Worm (Caenorhabditis elegans): ENCODE data around the gene rrp-8.

rrp-8 gene

ce11 chrIV:426597-426996, 30.3 kb downstream of the rrp-8 start:
- TF ChIP-seq eor-1 (tag; optimal IDR thresholded peaks at IDR 0.05) (no peak), nhr-237 (tag; optimal IDR thresholded peaks at IDR 0.05) (no peak), nhr-23 (tag; optimal IDR thresholded peaks at IDR 0.05) (no peak), nhr-12 (tag; optimal IDR thresholded peaks at IDR 0.05) (no peak), pha-4 (tag; optimal IDR thresholded peaks at IDR 0.05) (no peak), nhr-25 (tag; optimal IDR thresholded peaks at IDR 0.05) (no peak)

- TF ChIP-seq elt-2 (tag; optimal IDR thresholded peaks at IDR 0.05) (no peak), hmg-11 (tag; optimal IDR thresholded peaks at IDR 0.05) (no peak), nfya-1 (tag; optimal IDR thresholded peaks at IDR 0.05; ENCODE audit: insufficient read depth) (peak; percentile 28)
Measured at ce11 chrIV:427100-427908, 31.0 kb downstream of the rrp-8 start.

ce11 chrIV:428869-429268, 32.5 kb downstream of the rrp-8 start, which contains the start of gene Y66H1A.5:
Y66H1A.5 (minus strand) TSS chrIV:429133.
- TF ChIP-seq nhr-43 (tag; optimal IDR thresholded peaks at IDR 0.05; ENCODE audit: poor library complexity, severe bottlenecking): no peak
- TF ChIP-seq tbx-2 (tag; optimal IDR thresholded peaks at IDR 0.05): no peak
- TF ChIP-seq nhr-237 (tag; optimal IDR thresholded peaks at IDR 0.05): no peak
- TF ChIP-seq elt-2 (tag; optimal IDR thresholded peaks at IDR 0.05): peak; percentile 74
- no peak for TF ChIP-seq hmg-11 (tag; optimal IDR thresholded peaks at IDR 0.05)
- TF ChIP-seq pqm-1 (tag; optimal IDR thresholded peaks at IDR 0.05): peak; percentile 48
- peak; percentile 26 for TF ChIP-seq pha-4 (tag; optimal IDR thresholded peaks at IDR 0.05)
- no peak for TF ChIP-seq ztf-4 (tag; optimal IDR thresholded peaks at IDR 0.05)
- no peak for TF ChIP-seq nfya-1 (tag; optimal IDR thresholded peaks at IDR 0.05; ENCODE audit: insufficient read depth)

ce11 chrIV:438384-438783, 42.0 kb downstream of the rrp-8 start:
- TF ChIP-seq elt-1 (tag; optimal IDR thresholded peaks at IDR 0.05) (no peak), elt-3 (tag; optimal IDR thresholded peaks at IDR 0.05) (no peak), nhr-28 (tag; optimal IDR thresholded peaks at IDR 0.05) (no peak), ZK546.5 (tag; optimal IDR thresholded peaks at IDR 0.05) (no peak), lin-15B (tag; optimal IDR thresholded peaks at IDR 0.05) (no peak), ceh-28 (tag; optimal IDR thresholded peaks at IDR 0.05) (no peak), fkh-10 (GFP tag; optimal IDR thresholded peaks at IDR 0.05) (no peak), ztf-4 (tag; optimal IDR thresholded peaks at IDR 0.05) (no peak), skn-1 (tag; optimal IDR thresholded peaks at IDR 0.05) (no peak), nhr-76 (tag; optimal IDR thresholded peaks at IDR 0.05) (no peak), fos-1 (tag; optimal IDR thresholded peaks at IDR 0.05) (no peak), unc-39 (tag; optimal IDR thresholded peaks at IDR 0.05) (no peak), pha-4 (tag; optimal IDR thresholded peaks at IDR 0.05) (no peak), mml-1 (tag; optimal IDR thresholded peaks at IDR 0.05) (no peak), eor-1 (tag; optimal IDR thresholded peaks at IDR 0.05) (no peak), snpc-4 (tag; optimal IDR thresholded peaks at IDR 0.05) (no peak)

- TF ChIP-seq R02D3.7 (tag; optimal IDR thresholded peaks at IDR 0.05) (no peak), lin-15B (tag; optimal IDR thresholded peaks at IDR 0.05) (no peak), ceh-82 (tag; optimal IDR thresholded peaks at IDR 0.05) (no peak), pqm-1 (tag; optimal IDR thresholded peaks at IDR 0.05) (peak; percentile 37), nhr-25 (tag; optimal IDR thresholded peaks at IDR 0.05) (no peak), elt-2 (tag; optimal IDR thresholded peaks at IDR 0.05) (peak; percentile 86), unc-62 (GFP tag; optimal IDR thresholded peaks at IDR 0.05) (no peak), eor-1 (tag; optimal IDR thresholded peaks at IDR 0.05) (no peak), pha-4 (tag; optimal IDR thresholded peaks at IDR 0.05) (peak; percentile 67)
Measured at ce11 chrIV:440509-440908, 44.2 kb downstream of the rrp-8 start, which contains the start of gene hum-8. hum-8 (minus strand) TSS chrIV:440554.

- TF ChIP-seq egl-27 (tag; optimal IDR thresholded peaks at IDR 0.05) (no peak), nfya-1 (tag; optimal IDR thresholded peaks at IDR 0.05; ENCODE audit: insufficient read depth) (peak; percentile 85), pqm-1 (tag; optimal IDR thresholded peaks at IDR 0.05) (peak; percentile 48), nhr-23 (tag; optimal IDR thresholded peaks at IDR 0.05) (peak; percentile 91), zag-1 (tag; optimal IDR thresholded peaks at IDR 0.05) (no peak), ztf-4 (tag; optimal IDR thresholded peaks at IDR 0.05) (no peak), nhr-28 (tag; optimal IDR thresholded peaks at IDR 0.05) (peak; percentile 10), elt-1 (tag; optimal IDR thresholded peaks at IDR 0.05) (no peak), ZK546.5 (tag; optimal IDR thresholded peaks at IDR 0.05) (no peak), aly-2 (tag; optimal IDR thresholded peaks at IDR 0.05) (no peak), daf-12 (tag; optimal IDR thresholded peaks at IDR 0.05) (no peak), ama-1 (optimal IDR thresholded peaks at IDR 0.05) (no peak), nhr-77 (tag; optimal IDR thresholded peaks at IDR 0.05) (peak; percentile 60), hmg-11 (tag; optimal IDR thresholded peaks at IDR 0.05) (no peak), lin-39 (tag; optimal IDR thresholded peaks at IDR 0.05) (peak; percentile 58), lin-15B (tag; optimal IDR thresholded peaks at IDR 0.05) (peak; percentile 93), ceh-16 (tag; optimal IDR thresholded peaks at IDR 0.05) (no peak), nhr-43 (tag; optimal IDR thresholded peaks at IDR 0.05; ENCODE audit: poor library complexity, severe bottlenecking) (peak; percentile 79), unc-39 (tag; optimal IDR thresholded peaks at IDR 0.05) (no peak), elt-2 (tag; optimal IDR thresholded peaks at IDR 0.05) (peak; percentile 45), fkh-2 (tag; optimal IDR thresholded peaks at IDR 0.05) (no peak), ceh-28 (tag; optimal IDR thresholded peaks at IDR 0.05) (peak; percentile 83), eor-1 (tag; optimal IDR thresholded peaks at IDR 0.05) (no peak), mdl-1 (tag; optimal IDR thresholded peaks at IDR 0.05) (no peak)
Measured at ce11 chrIV:443622-444021, 47.3 kb downstream of the rrp-8 start, which contains the start of gene mrpl-55. mrpl-55 (plus strand) TSS chrIV:443985.
